Worm (Caenorhabditis elegans) whole organism, young adult: ENCODE measurements around the gene C13A2.3.

Experiments used
- attf-3 ChIP-seq: fragments of 200-800 bp; sonication (Bioruptor generic); conservative IDR thresholded peaks from 2 replicates; pipeline ENCODE4 v1.3.6; 2022; ENCODE audit warnings: missing genetic modification reagents, missing genetic modification characterization, missing compliant biosample characterization
- hmg-1.2 ChIP-seq: fragments of 200-800 bp; sonication (Bioruptor generic); IDR thresholded peaks from 2 replicates; pipeline ENCODE4 v1.3.6; 2022; ENCODE audit warnings: missing genetic modification reagents, missing genetic modification characterization, missing compliant biosample characterization
- nhr-90 ChIP-seq: sonication (generic microtip); optimal IDR thresholded peaks from 2 replicates; lab custom pipeline; 2016; ENCODE audit warnings: missing genotype, mild to moderate bottlenecking, missing genetic modification characterization, missing compliant biosample characterization

ce11 chrV:7237094-7237132, 45.2 kb upstream of the C13A2.3 start, which contains the start of gene hpo-9:
- TF ChIP-seq attf-3 (GFP tag; lab: Robert Waterston, UW) = no peak
- no peak for TF ChIP-seq nhr-90 (tag; lab: Kevin White, UChicago)
- TF ChIP-seq hmg-1.2 (GFP tag; lab: Robert Waterston, UW) = no peak
